Worm (Caenorhabditis elegans): ENCODE measurements around the gene D2024.5.

ce11 chrIV:7230935-7231334 lies 2.8 kb upstream of the D2024.5 start, which contains the start of gene D2024.4:
- TF ChIP-seq zag-1 (tag; optimal IDR thresholded peaks at IDR 0.05), result no peak
- no peak for TF ChIP-seq crh-2 (tag; optimal IDR thresholded peaks at IDR 0.05)
- no peak for TF ChIP-seq nhr-129 (tag; optimal IDR thresholded peaks at IDR 0.05)
- TF ChIP-seq ZK546.5 (tag; optimal IDR thresholded peaks at IDR 0.05), result no peak
- TF ChIP-seq nhr-11 (tag; optimal IDR thresholded peaks at IDR 0.05), result no peak
- no peak for TF ChIP-seq unc-39 (tag; optimal IDR thresholded peaks at IDR 0.05)
- TF ChIP-seq blmp-1 (tag; optimal IDR thresholded peaks at IDR 0.05; ENCODE audit: insufficient read depth), result no peak
- TF ChIP-seq mbf-1 (tag; optimal IDR thresholded peaks at IDR 0.05), result no peak

All from whole organism, L2 larva.